Worm (Caenorhabditis elegans): ENCODE results near the gene Y73B6BL.44.

The Y73B6BL.44 gene

DNA sequence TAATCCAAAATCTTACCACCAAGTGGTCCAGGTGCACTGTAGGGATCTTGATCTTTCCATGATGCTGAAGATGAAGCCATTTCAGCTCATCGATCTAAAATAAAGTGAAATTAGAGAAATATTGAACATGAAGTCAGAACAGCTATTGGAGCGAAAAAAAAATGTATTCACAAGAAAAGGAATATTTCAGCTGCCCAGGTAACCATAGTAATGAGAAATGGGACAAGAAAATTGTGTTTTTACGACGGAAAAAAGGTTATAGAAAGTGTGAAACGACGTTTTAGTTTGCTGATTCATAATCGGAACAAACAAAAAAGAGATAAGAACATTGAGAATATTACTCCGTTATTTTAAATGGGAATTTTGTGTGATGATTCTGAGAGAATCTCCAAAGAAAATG, 20.3 kb upstream of the Y73B6BL.44 start, which contains the start of gene Y73B6BL.27:
Y73B6BL.27 (minus strand) TSS at position 101 of the 400 bp plus-strand sequence.
- TF ChIP-seq ceh-39 (tag; optimal IDR thresholded peaks at IDR 0.05) = no peak
- no peak for TF ChIP-seq nhr-76 (tag; optimal IDR thresholded peaks at IDR 0.05)
- no peak for TF ChIP-seq zip-8 (tag; optimal IDR thresholded peaks at IDR 0.05)
- no peak for TF ChIP-seq lin-13 (tag; optimal IDR thresholded peaks at IDR 0.05)
- no peak for TF ChIP-seq mep-1 (tag; optimal IDR thresholded peaks at IDR 0.05)
- TF ChIP-seq mab-5 (tag; optimal IDR thresholded peaks at IDR 0.05) = no peak
- no peak for TF ChIP-seq hlh-1 (tag; optimal IDR thresholded peaks at IDR 0.05)

DNA sequence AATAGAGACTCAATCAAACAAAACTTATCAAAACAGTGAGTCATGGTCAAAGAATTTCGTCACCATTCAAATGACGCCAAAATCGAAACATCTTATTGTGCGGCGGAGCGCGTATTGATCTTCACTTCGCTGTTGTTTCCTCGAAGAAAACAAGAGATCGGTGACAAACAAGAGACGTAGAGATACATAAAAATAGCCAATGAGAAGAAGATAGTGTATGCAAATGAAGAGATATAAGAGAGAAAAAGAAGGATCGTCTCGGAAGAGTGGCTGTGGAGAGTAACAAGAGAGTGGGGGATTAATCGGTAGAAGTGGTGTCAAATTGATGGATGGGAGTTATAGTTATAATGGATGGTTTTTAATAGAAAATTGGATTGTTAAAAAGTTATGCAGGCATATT, 18.6 kb upstream of the Y73B6BL.44 start:
- TF ChIP-seq lsy-2 (tag; optimal IDR thresholded peaks at IDR 0.05) (peak; percentile 5), pha-4 (tag; optimal IDR thresholded peaks at IDR 0.05) (peak; percentile 71), ceh-39 (tag; optimal IDR thresholded peaks at IDR 0.05) (peak; percentile 13), nhr-2 (tag; optimal IDR thresholded peaks at IDR 0.05) (peak; percentile 41), ceh-83 (GFP tag; optimal IDR thresholded peaks at IDR 0.05) (no peak), drap-1 (GFP tag; optimal IDR thresholded peaks at IDR 0.05) (no peak), nhr-28 (tag; optimal IDR thresholded peaks at IDR 0.05) (no peak), M03D4.4 (tag; optimal IDR thresholded peaks at IDR 0.05) (no peak), mls-2 (tag; optimal IDR thresholded peaks at IDR 0.05) (peak; percentile 56), hlh-1 (tag; optimal IDR thresholded peaks at IDR 0.05) (peak; percentile 30), bed-3 (GFP tag; optimal IDR thresholded peaks at IDR 0.05) (no peak), ham-2 (GFP tag; optimal IDR thresholded peaks at IDR 0.05) (no peak), ces-1 (GFP tag; optimal IDR thresholded peaks at IDR 0.05) (peak; percentile 80), nhr-237 (tag; optimal IDR thresholded peaks at IDR 0.05) (peak; percentile 37), ztf-11 (tag; optimal IDR thresholded peaks at IDR 0.05) (no peak), ceh-43 (GFP tag; optimal IDR thresholded peaks at IDR 0.05) (peak; percentile 29), elt-1 (tag; optimal IDR thresholded peaks at IDR 0.05; ENCODE audit: borderline replicate concordance, insufficient read depth) (no peak), lin-13 (tag; optimal IDR thresholded peaks at IDR 0.05) (no peak), cnd-1 (tag; optimal IDR thresholded peaks at IDR 0.05) (no peak), elt-3 (tag; optimal IDR thresholded peaks at IDR 0.05) (no peak), nhr-12 (tag; optimal IDR thresholded peaks at IDR 0.05) (no peak), unc-62 (GFP tag; optimal IDR thresholded peaks at IDR 0.05) (peak; percentile 90), zip-8 (tag; optimal IDR thresholded peaks at IDR 0.05) (no peak)

DNA sequence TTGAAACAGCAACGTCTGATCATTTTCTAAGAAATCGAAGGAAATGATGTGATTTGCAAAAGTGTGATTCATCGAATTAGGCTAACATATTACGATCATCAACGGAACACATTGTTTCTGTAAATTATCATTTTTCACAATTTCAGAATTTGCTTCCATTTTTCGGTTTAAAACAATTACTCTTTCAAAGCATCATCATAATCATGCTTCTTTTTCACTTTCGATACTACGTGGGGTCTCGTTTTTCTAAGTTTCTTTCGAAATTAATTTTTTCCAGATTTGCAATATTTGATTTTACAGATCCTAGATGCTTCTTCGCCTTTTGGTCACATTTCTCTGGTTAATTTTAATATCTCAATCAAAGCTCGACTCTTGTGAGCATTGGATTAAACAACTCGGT, 13.2 kb upstream of the Y73B6BL.44 start, which contains the start of gene tyr-6:
tyr-6 (plus strand) TSS at position 301 of the 400 bp plus-strand sequence.
- no peak for TF ChIP-seq ztf-11 (tag; optimal IDR thresholded peaks at IDR 0.05)
- no peak for TF ChIP-seq mls-2 (tag; optimal IDR thresholded peaks at IDR 0.05)
- TF ChIP-seq unc-120 (tag; optimal IDR thresholded peaks at IDR 0.05; ENCODE audit: poor library complexity, severe bottlenecking) = no peak
- no peak for TF ChIP-seq ceh-83 (GFP tag; optimal IDR thresholded peaks at IDR 0.05)
- no peak for TF ChIP-seq M03D4.4 (tag; optimal IDR thresholded peaks at IDR 0.05)
- TF ChIP-seq elt-1 (tag; optimal IDR thresholded peaks at IDR 0.05; ENCODE audit: borderline replicate concordance, insufficient read depth) = no peak
- no peak for TF ChIP-seq lsy-2 (tag; optimal IDR thresholded peaks at IDR 0.05)
- TF ChIP-seq lin-13 (tag; optimal IDR thresholded peaks at IDR 0.05) = no peak
- no peak for TF ChIP-seq nhr-76 (tag; optimal IDR thresholded peaks at IDR 0.05)
- no peak for TF ChIP-seq snpc-4 (tag; optimal IDR thresholded peaks at IDR 0.05)
- no peak for TF ChIP-seq sptf-1 (tag; optimal IDR thresholded peaks at IDR 0.05)
- no peak for TF ChIP-seq pha-4 (tag; optimal IDR thresholded peaks at IDR 0.05)
- no peak for TF ChIP-seq zip-8 (tag; optimal IDR thresholded peaks at IDR 0.05)
- no peak for TF ChIP-seq ces-1 (GFP tag; optimal IDR thresholded peaks at IDR 0.05)
- TF ChIP-seq drap-1 (GFP tag; optimal IDR thresholded peaks at IDR 0.05) = no peak
- no peak for TF ChIP-seq bed-3 (GFP tag; optimal IDR thresholded peaks at IDR 0.05)
- TF ChIP-seq ham-2 (GFP tag; optimal IDR thresholded peaks at IDR 0.05) = no peak

DNA sequence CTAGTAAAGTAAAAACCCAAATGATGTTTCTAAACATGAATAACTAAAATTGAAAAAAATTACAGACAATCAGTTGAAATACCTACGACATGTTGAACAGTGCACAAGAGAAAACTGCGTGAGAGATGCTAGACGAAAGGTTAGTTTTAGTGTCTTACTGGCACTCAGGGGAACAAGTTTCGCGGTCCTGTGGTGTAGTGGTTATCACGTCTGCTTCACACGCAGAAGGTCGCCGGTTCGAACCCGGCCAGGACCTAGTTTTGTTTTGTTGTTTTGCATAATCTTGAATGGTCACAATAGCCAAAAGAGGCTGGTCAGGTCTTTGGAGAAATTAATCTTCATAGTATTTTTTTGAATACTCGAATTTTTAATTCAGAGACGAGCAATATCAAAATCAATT, 12.4 kb upstream of the Y73B6BL.44 start:
- peak; percentile 21 for TF ChIP-seq lin-32 (GFP tag; optimal IDR thresholded peaks at IDR 0.05)
- TF ChIP-seq ces-1 (GFP tag; optimal IDR thresholded peaks at IDR 0.05) = no peak
- no peak for TF ChIP-seq tbx-8 (GFP tag; optimal IDR thresholded peaks at IDR 0.05)
- TF ChIP-seq lsy-2 (tag; optimal IDR thresholded peaks at IDR 0.05) = no peak
- no peak for TF ChIP-seq mep-1 (tag; optimal IDR thresholded peaks at IDR 0.05)
- TF ChIP-seq ceh-39 (tag; optimal IDR thresholded peaks at IDR 0.05) = no peak
- TF ChIP-seq sem-2 (GFP tag; optimal IDR thresholded peaks at IDR 0.05) = no peak
- no peak for TF ChIP-seq M03D4.4 (tag; optimal IDR thresholded peaks at IDR 0.05)
- no peak for TF ChIP-seq nhr-2 (tag; optimal IDR thresholded peaks at IDR 0.05)
- peak; percentile 14 for TF ChIP-seq cnd-1 (tag; optimal IDR thresholded peaks at IDR 0.05)
- TF ChIP-seq mls-2 (tag; optimal IDR thresholded peaks at IDR 0.05) = no peak
- TF ChIP-seq nhr-237 (tag; optimal IDR thresholded peaks at IDR 0.05) = no peak
- TF ChIP-seq bed-3 (GFP tag; optimal IDR thresholded peaks at IDR 0.05) = no peak
- TF ChIP-seq elt-3 (tag; optimal IDR thresholded peaks at IDR 0.05) = no peak
- TF ChIP-seq elt-1 (tag; optimal IDR thresholded peaks at IDR 0.05; ENCODE audit: borderline replicate concordance, insufficient read depth) = no peak
- no peak for TF ChIP-seq zip-8 (tag; optimal IDR thresholded peaks at IDR 0.05)
- TF ChIP-seq snpc-4 (tag; optimal IDR thresholded peaks at IDR 0.05) = no peak
- TF ChIP-seq lin-13 (tag; optimal IDR thresholded peaks at IDR 0.05) = no peak
- peak; percentile 12 for TF ChIP-seq ceh-83 (GFP tag; optimal IDR thresholded peaks at IDR 0.05)
- TF ChIP-seq ztf-11 (tag; optimal IDR thresholded peaks at IDR 0.05) = no peak
- TF ChIP-seq flh-1 (GFP tag; optimal IDR thresholded peaks at IDR 0.05) = no peak
- no peak for TF ChIP-seq ceh-43 (GFP tag; optimal IDR thresholded peaks at IDR 0.05)
- TF ChIP-seq mab-5 (tag; optimal IDR thresholded peaks at IDR 0.05) = no peak
- no peak for TF ChIP-seq sptf-1 (tag; optimal IDR thresholded peaks at IDR 0.05)
